Fruit fly (Drosophila melanogaster) whole organism, embryonic: ENCODE results near the gene mRRF1.

ENCODE experiments used
- Atf3 ChIP-seq: fragments of 200-800 bp; sonication (Bioruptor generic); optimal IDR thresholded peaks from 3 replicates; lab custom pipeline; 2016; ENCODE audit warnings: missing biosample characterization, missing genetic modification characterization
- CG11504 ChIP-seq: fragments of 200-800 bp; sonication (Bioruptor generic); optimal IDR thresholded peaks from 3 replicates; lab custom pipeline; 2019; ENCODE audit warnings: missing biosample characterization, mild to moderate bottlenecking, missing genetic modification characterization, moderate library complexity
- CG16863 ChIP-seq: fragments of 200-800 bp; sonication (Bioruptor generic); optimal IDR thresholded peaks from 3 replicates; lab custom pipeline; 2016; ENCODE audit warnings: missing biosample characterization, missing genetic modification characterization
- CG17568 ChIP-seq: fragments of 200-800 bp; sonication (Bioruptor generic); optimal IDR thresholded peaks from 2 replicates; lab custom pipeline; 2018; ENCODE audit warnings: missing biosample characterization, mild to moderate bottlenecking, missing genetic modification characterization, moderate library complexity
- CG17612 ChIP-seq: fragments of 200-800 bp; sonication (Bioruptor generic); IDR thresholded peaks from 2 replicates; pipeline ENCODE4 v1.3.6; 2022; ENCODE audit warnings: missing biosample characterization, missing genetic modification characterization
- CG1792 ChIP-seq: fragments of 200-800 bp; sonication (Bioruptor generic); optimal IDR thresholded peaks from 2 replicates; lab custom pipeline; 2016; ENCODE audit warnings: missing biosample characterization, missing genetic modification characterization
- CG2202 ChIP-seq: fragments of 200-800 bp; sonication (Bioruptor generic); optimal IDR thresholded peaks from 2 replicates; lab custom pipeline; 2018; ENCODE audit warnings: missing biosample characterization, mild to moderate bottlenecking, missing genetic modification characterization
- CG2875 ChIP-seq: fragments of 200-800 bp; sonication (Bioruptor generic); optimal IDR thresholded peaks from 2 replicates; lab custom pipeline; 2017; ENCODE audit warnings: missing biosample characterization, mild to moderate bottlenecking, missing genetic modification characterization, missing genetic modification reagents
- CG31388 ChIP-seq: fragments of 200-800 bp; sonication (Bioruptor generic); optimal IDR thresholded peaks from 2 replicates; lab custom pipeline; 2016; ENCODE audit warnings: missing biosample characterization, missing genetic modification characterization
- CG32772 ChIP-seq: fragments of 200-800 bp; sonication (Bioruptor generic); IDR thresholded peaks from 2 replicates; pipeline ENCODE4 v1.3.6; 2022; ENCODE audit warnings: missing biosample characterization, missing genetic modification characterization
- CG33557 ChIP-seq: fragments of 200-800 bp; sonication (Bioruptor generic); optimal IDR thresholded peaks from 2 replicates; lab custom pipeline; 2019; ENCODE audit warnings: missing biosample characterization, mild to moderate bottlenecking, missing genetic modification characterization, moderate library complexity
- CG4328 ChIP-seq: fragments of 200-800 bp; sonication (Bioruptor generic); optimal IDR thresholded peaks from 3 replicates; lab custom pipeline; 2017; ENCODE audit warnings: missing biosample characterization, missing genetic modification reagents, missing genetic modification characterization
- CG4360 ChIP-seq: fragments of 200-800 bp; sonication (Bioruptor generic); IDR thresholded peaks from 2 replicates; pipeline ENCODE4 v1.3.6; 2022; ENCODE audit warnings: missing biosample characterization, missing genetic modification characterization
- CG4707 ChIP-seq: fragments of 200-800 bp; sonication (Bioruptor generic); optimal IDR thresholded peaks from 2 replicates; lab custom pipeline; 2018; ENCODE audit warnings: missing biosample characterization, mild to moderate bottlenecking, missing genetic modification characterization, moderate library complexity
- CG4820 ChIP-seq: fragments of 200-800 bp; sonication (Bioruptor generic); optimal IDR thresholded peaks from 3 replicates; lab custom pipeline; 2016; ENCODE audit warnings: missing biosample characterization, missing genetic modification characterization
- CG6689 ChIP-seq: fragments of 200-800 bp; sonication (Bioruptor generic); IDR thresholded peaks from 2 replicates; pipeline ENCODE4 v1.3.6; 2022; ENCODE audit warnings: missing biosample characterization, missing genetic modification characterization
- CG9876 ChIP-seq: fragments of 200-800 bp; sonication (Bioruptor generic); optimal IDR thresholded peaks from 2 replicates; lab custom pipeline; 2016; ENCODE audit warnings: missing biosample characterization, missing genetic modification characterization
- E2f1 ChIP-seq: fragments of 200-800 bp; sonication (Bioruptor generic); IDR thresholded peaks from 2 replicates; pipeline ENCODE4 v1.3.6; 2022; ENCODE audit warnings: missing biosample characterization, missing genetic modification characterization
- Fer2 ChIP-seq: fragments of 200-800 bp; sonication (Bioruptor generic); optimal IDR thresholded peaks from 2 replicates; lab custom pipeline; 2018; ENCODE audit warnings: missing biosample characterization, mild to moderate bottlenecking, missing genetic modification characterization, moderate library complexity
- HLH54F ChIP-seq: fragments of 200-800 bp; sonication (Bioruptor generic); optimal IDR thresholded peaks from 3 replicates; lab custom pipeline; 2016; ENCODE audit warnings: missing biosample characterization, missing genetic modification characterization
- Hmx ChIP-seq: fragments of 200-800 bp; sonication (Bioruptor generic); optimal IDR thresholded peaks from 2 replicates; lab custom pipeline; 2016; ENCODE audit warnings: missing biosample characterization, missing genetic modification characterization
- Lhr ChIP-seq: fragments of 200-800 bp; sonication (Bioruptor generic); optimal IDR thresholded peaks from 3 replicates; lab custom pipeline; 2017; ENCODE audit warnings: mild to moderate bottlenecking, missing biosample characterization, missing genetic modification reagents, missing genetic modification characterization
- NC2β ChIP-seq: fragments of 200-800 bp; sonication (Bioruptor generic); optimal IDR thresholded peaks from 2 replicates; lab custom pipeline; 2016; ENCODE audit warnings: missing biosample characterization, missing genetic modification characterization
- NK7.1 ChIP-seq: fragments of 200-800 bp; sonication (Bioruptor generic); optimal IDR thresholded peaks from 3 replicates; lab custom pipeline; 2016; ENCODE audit warnings: missing biosample characterization, missing genetic modification characterization
- Nf-YA ChIP-seq: fragments of 200-800 bp; sonication (Bioruptor generic); IDR thresholded peaks from 2 replicates; pipeline ENCODE4 v1.3.6; 2022; ENCODE audit warnings: missing biosample characterization, missing genetic modification characterization
- Ravus ChIP-seq: fragments of 200-800 bp; sonication (Bioruptor generic); IDR thresholded peaks from 2 replicates; pipeline ENCODE4 v1.3.6; 2022; ENCODE audit warnings: missing biosample characterization, missing genetic modification characterization
- Xrp1 ChIP-seq: fragments of 200-800 bp; sonication (Bioruptor generic); IDR thresholded peaks from 2 replicates; pipeline ENCODE4 v1.3.6; 2022; ENCODE audit warnings: missing biosample characterization, missing genetic modification characterization
- ap ChIP-seq: fragments of 200-800 bp; sonication (Bioruptor generic); IDR thresholded peaks from 2 replicates; pipeline ENCODE4 v1.3.6; 2022; ENCODE audit warnings: missing biosample characterization, missing genetic modification characterization
- ara ChIP-seq: fragments of 200-800 bp; sonication (Bioruptor generic); IDR thresholded peaks from 2 replicates; pipeline ENCODE4 v1.3.6; 2022; ENCODE audit warnings: missing biosample characterization, missing genetic modification characterization
- bcd ChIP-seq: fragments of 200-800 bp; sonication (Bioruptor generic); optimal IDR thresholded peaks from 2 replicates; lab custom pipeline; 2017; ENCODE audit warnings: missing biosample characterization, mild to moderate bottlenecking, missing genetic modification characterization
- chinmo ChIP-seq: fragments of 200-800 bp; sonication (Bioruptor generic); IDR thresholded peaks from 4 replicates; pipeline ENCODE4 v1.3.6; 2022; ENCODE audit warnings: missing biosample characterization, missing genetic modification characterization; ENCODE audit not compliant: partially characterized antibody
- crc ChIP-seq: fragments of 200-800 bp; sonication (Bioruptor generic); optimal IDR thresholded peaks from 2 replicates; lab custom pipeline; 2016; ENCODE audit warnings: missing biosample characterization, missing genetic modification characterization
- esg ChIP-seq: fragments of 200-800 bp; sonication (Bioruptor generic); conservative IDR thresholded peaks from 2 replicates; pipeline ENCODE4 v1.3.6; 2022; ENCODE audit warnings: missing biosample characterization, missing genetic modification characterization
- fd96Cb ChIP-seq: fragments of 200-800 bp; sonication (Bioruptor generic); optimal IDR thresholded peaks from 2 replicates; lab custom pipeline; 2018; ENCODE audit warnings: missing biosample characterization, mild to moderate bottlenecking, missing genetic modification characterization, moderate library complexity
- gcm2 ChIP-seq: fragments of 200-800 bp; sonication (Bioruptor generic); optimal IDR thresholded peaks from 2 replicates; lab custom pipeline; 2016; ENCODE audit warnings: missing biosample characterization, missing genetic modification characterization
- gt ChIP-seq: fragments of 200-800 bp; sonication (Bioruptor generic); IDR thresholded peaks from 2 replicates; pipeline ENCODE4 v1.3.6; 2022; ENCODE audit warnings: missing biosample characterization, missing genetic modification characterization
- hkb ChIP-seq, 2 experiments: fragments of 200-800 bp in 1 of 2; fragments of >200 bp in 1 of 2; sonication (Bioruptor generic) in 1 of 2; IDR thresholded peaks in 1 of 2; optimal IDR thresholded peaks in 1 of 2; 2 replicates each; pipeline versions ENCODE4 v1.3.6 to Lab custom; 2017 to 2022; ENCODE audit warnings: missing biosample characterization in 1 of 2, missing genetic modification characterization in 1 of 2
- jumu ChIP-seq: fragments of 200-800 bp; sonication (Bioruptor generic); optimal IDR thresholded peaks from 3 replicates; lab custom pipeline; 2016; ENCODE audit warnings: missing biosample characterization, missing genetic modification characterization
- lilli ChIP-seq: fragments of 200-800 bp; sonication (Bioruptor generic); optimal IDR thresholded peaks from 3 replicates; lab custom pipeline; 2016; ENCODE audit warnings: missing biosample characterization, missing genetic modification characterization
- nerfin-1 ChIP-seq: fragments of 200-800 bp; sonication (Bioruptor generic); optimal IDR thresholded peaks from 3 replicates; lab custom pipeline; 2019; ENCODE audit warnings: missing biosample characterization, mild to moderate bottlenecking, missing genetic modification characterization, moderate library complexity
- odd ChIP-seq: fragments of 200-800 bp; sonication (Bioruptor generic); optimal IDR thresholded peaks from 2 replicates; lab custom pipeline; 2017; ENCODE audit warnings: missing biosample characterization, mild to moderate bottlenecking, missing genetic modification characterization
- pfk ChIP-seq: fragments of 200-800 bp; sonication (Bioruptor generic); optimal IDR thresholded peaks from 2 replicates; lab custom pipeline; 2018; ENCODE audit warnings: missing biosample characterization, mild to moderate bottlenecking, missing genetic modification characterization, moderate library complexity
- pnt ChIP-seq: fragments of 200-800 bp; sonication (Bioruptor generic); optimal IDR thresholded peaks from 3 replicates; lab custom pipeline; 2016; ENCODE audit warnings: missing biosample characterization, missing genetic modification characterization
- pum ChIP-seq: fragments of 200-800 bp; sonication (Bioruptor generic); optimal IDR thresholded peaks from 2 replicates; lab custom pipeline; 2016; ENCODE audit warnings: missing biosample characterization, missing genetic modification characterization
- pzg ChIP-seq: fragments of 200-800 bp; sonication (Bioruptor generic); optimal IDR thresholded peaks from 3 replicates; lab custom pipeline; 2018; ENCODE audit warnings: missing biosample characterization, mild to moderate bottlenecking, missing genetic modification characterization, moderate library complexity
- ro ChIP-seq: fragments of 200-800 bp; sonication (Bioruptor generic); IDR thresholded peaks from 2 replicates; pipeline ENCODE4 v1.3.6; 2022; ENCODE audit warnings: missing biosample characterization, missing genetic modification characterization
- row ChIP-seq: fragments of 200-800 bp; sonication (Bioruptor generic); IDR thresholded peaks from 3 replicates; pipeline ENCODE4 v1.3.6; 2022; ENCODE audit warnings: missing biosample characterization, missing genetic modification characterization
- seq ChIP-seq: fragments of 200-800 bp; sonication (Bioruptor generic); IDR thresholded peaks from 2 replicates; pipeline ENCODE4 v1.3.6; 2022; ENCODE audit warnings: missing biosample characterization, missing genetic modification characterization
- stwl ChIP-seq: fragments of 200-800 bp; sonication (Bioruptor generic); optimal IDR thresholded peaks from 3 replicates; lab custom pipeline; 2018; ENCODE audit warnings: missing biosample characterization, mild to moderate bottlenecking, missing genetic modification characterization, moderate library complexity
- tio ChIP-seq: fragments of 200-800 bp; sonication (Bioruptor generic); optimal IDR thresholded peaks from 2 replicates; lab custom pipeline; 2017; ENCODE audit warnings: missing biosample characterization, missing genetic modification characterization, inconsistent platforms
- vfl ChIP-seq: fragments of 200-800 bp; sonication (Bioruptor generic); optimal IDR thresholded peaks from 2 replicates; lab custom pipeline; 2016; ENCODE audit warnings: missing biosample characterization, missing genetic modification characterization

mRRF1 gene

dm6 chr3L:9338510-9338909, 25.6 kb upstream of the mRRF1 start, which contains the start of gene PGRP-LC:
Gene PGRP-LC (plus strand): TSS chr3L:9338810.
- TF ChIP-seq jumu (GFP tag; lab: Kevin White, UChicago) (no peak), Nf-YA (no peak), ara (GFP tag; lab: Robert Waterston, UW) (no peak), HLH54F (GFP tag; lab: Kevin White, UChicago) (no peak), CG4820 (GFP tag; lab: Kevin White, UChicago) (no peak), NC2β (GFP tag; lab: Kevin White, UChicago) (no peak), CG4360 (GFP tag; lab: Robert Waterston, UW) (no peak), CG31388 (no peak), Atf3 (GFP tag; lab: Kevin White, UChicago) (no peak)

dm6 chr3L:9339021-9339420, 25.1 kb upstream of the mRRF1 start:
- TF ChIP-seq chinmo (GFP tag; lab: Robert Waterston, UW): no peak
- TF ChIP-seq CG11504 (tag; lab: Kevin White, UChicago): peak; percentile 2
- peak; percentile 56 for TF ChIP-seq row (GFP tag; lab: Robert Waterston, UW)
- no peak for TF ChIP-seq nerfin-1 (tag; lab: Kevin White, UChicago)
- TF ChIP-seq CG32772 (GFP tag; lab: Robert Waterston, UW): no peak
- TF ChIP-seq pfk (GFP tag; lab: Kevin White, UChicago): no peak
- no peak for TF ChIP-seq Xrp1 (GFP tag; lab: Robert Waterston, UW)
- no peak for TF ChIP-seq CG33557 (GFP tag; lab: Kevin White, UChicago)
- TF ChIP-seq CG16863 (GFP tag; lab: Kevin White, UChicago): no peak
- no peak for TF ChIP-seq pum (GFP tag; lab: Kevin White, UChicago)
- no peak for TF ChIP-seq E2f1 (GFP tag; lab: Robert Waterston, UW)
- no peak for TF ChIP-seq odd (GFP tag; lab: Kevin White, UChicago)
- TF ChIP-seq ro (GFP tag; lab: Robert Waterston, UW): no peak
- TF ChIP-seq gcm2 (GFP tag; lab: Kevin White, UChicago): no peak
- no peak for TF ChIP-seq Hmx (GFP tag; lab: Kevin White, UChicago)
- TF ChIP-seq CG4328 (GFP tag; lab: Kevin White, UChicago): no peak
- no peak for TF ChIP-seq Lhr (GFP tag; lab: Kevin White, UChicago)
- no peak for TF ChIP-seq CG4707
- TF ChIP-seq fd96Cb (tag; lab: Kevin White, UChicago): no peak
- TF ChIP-seq CG17568 (GFP tag; lab: Kevin White, UChicago): no peak
- TF ChIP-seq CG2875 (GFP tag; lab: Kevin White, UChicago): no peak
- TF ChIP-seq stwl (tag; lab: Kevin White, UChicago): no peak
- no peak for TF ChIP-seq pnt (GFP tag; lab: Kevin White, UChicago)
- no peak for TF ChIP-seq CG6689 (GFP tag; lab: Robert Waterston, UW)
- no peak for TF ChIP-seq pzg (GFP tag; lab: Kevin White, UChicago)
- TF ChIP-seq Fer2: no peak
- TF ChIP-seq Nf-YA: no peak
- no peak for TF ChIP-seq seq (GFP tag; lab: Robert Waterston, UW)
- no peak for TF ChIP-seq bcd
- TF ChIP-seq NK7.1 (GFP tag; lab: Kevin White, UChicago): no peak
- no peak for TF ChIP-seq Ravus (GFP tag; lab: Robert Waterston, UW)
- no peak for TF ChIP-seq CG2202 (tag; lab: Kevin White, UChicago)
- TF ChIP-seq CG17612 (GFP tag; lab: Robert Waterston, UW): no peak
- TF ChIP-seq hkb (optimal IDR thresholded peaks at IDR 0.05; lab: Kevin White, UChicago): no peak
- TF ChIP-seq hkb (GFP tag; IDR thresholded peaks at IDR 0.05; lab: Robert Waterston, UW): peak; percentile 39
- no peak for TF ChIP-seq esg (GFP tag; lab: Robert Waterston, UW)
- TF ChIP-seq lilli: peak; percentile 24
- TF ChIP-seq CG1792: no peak
- TF ChIP-seq tio (GFP tag; lab: Kevin White, UChicago): no peak
- no peak for TF ChIP-seq CG9876
- TF ChIP-seq vfl (GFP tag; lab: Kevin White, UChicago): no peak
- TF ChIP-seq ap (GFP tag; lab: Robert Waterston, UW): no peak
- no peak for TF ChIP-seq crc (GFP tag; lab: Kevin White, UChicago)
- no peak for TF ChIP-seq gt (GFP tag; lab: Robert Waterston, UW)
